Fruit fly (Drosophila melanogaster): Measurements from ENCODE around the gene sordd1.

sordd1 gene

DNA sequence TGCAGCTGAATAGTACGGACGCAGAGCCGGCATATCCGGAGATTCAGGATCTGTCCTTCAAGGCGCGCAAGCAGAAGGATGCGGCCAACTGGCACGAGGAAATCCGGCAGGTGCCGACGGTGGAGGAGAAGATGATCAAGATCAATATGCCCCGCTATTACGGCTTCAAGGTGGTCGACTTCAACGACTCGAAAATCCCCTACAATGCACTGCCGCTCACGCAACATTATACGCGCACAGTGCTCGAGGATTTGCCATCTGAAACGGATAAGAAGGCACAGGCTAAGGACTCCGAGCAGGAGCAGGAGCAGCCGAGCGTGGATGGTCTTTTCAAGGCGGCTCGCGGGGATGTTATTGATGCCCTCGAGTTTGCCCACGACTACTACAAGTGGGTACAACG, 9.6 kb downstream of the sordd1 start:
- 0 out of 2 replicates have a peak, but pooled peaks have one; percentile 0 for TF ChIP-seq bbx (GFP tag; IDR thresholded peaks at IDR 0.05; ENCODE audit: partially characterized antibody)
- TF ChIP-seq CG10274 (GFP tag; optimal IDR thresholded peaks at IDR 0.05): peak; percentile 93
- TF ChIP-seq CG34376 (GFP tag; optimal IDR thresholded peaks at IDR 0.05): no peak
- peak; percentile 15 for TF ChIP-seq Med (GFP tag)

DNA sequence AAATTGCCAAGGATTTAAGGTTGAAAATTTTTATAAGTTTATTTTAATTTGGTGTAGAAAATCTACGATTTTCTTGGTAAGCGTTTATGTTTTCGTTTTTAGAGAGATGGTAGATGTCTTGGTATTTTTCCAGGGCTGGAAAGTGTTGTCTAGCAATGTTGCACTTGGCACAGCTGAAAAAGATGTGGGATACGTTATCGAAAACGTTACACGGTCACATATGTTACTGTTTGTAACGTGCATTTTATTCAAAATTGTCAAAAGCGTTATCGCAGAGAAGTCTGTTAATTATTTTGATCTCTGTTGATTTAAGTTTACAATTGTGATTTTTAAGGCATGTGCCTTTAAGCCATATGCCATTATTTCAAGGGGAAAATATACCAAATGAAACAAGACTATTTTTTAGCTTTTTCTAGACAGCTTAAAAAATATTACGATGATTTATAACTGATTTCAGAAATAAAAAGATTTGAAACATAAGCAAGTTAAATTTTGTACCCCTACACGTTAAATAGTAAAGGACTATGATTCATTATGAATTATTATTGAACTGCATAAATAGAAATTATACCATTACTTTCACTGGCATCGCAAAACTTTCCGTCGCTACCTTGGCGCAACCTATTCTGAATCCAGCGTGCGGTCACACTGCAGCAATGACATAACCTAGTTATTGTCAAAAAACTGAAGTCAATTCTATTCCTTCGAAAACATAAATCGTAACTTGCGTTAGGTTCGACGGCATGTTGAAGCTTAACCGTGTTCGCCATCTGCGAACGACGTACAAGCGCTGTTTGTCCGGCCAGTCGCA, 10.2 kb downstream of the sordd1 start, which contains the start of the genes Paf-AHalpha and mRpS30:
Gene Paf-AHalpha, minus strand, starts transcription at position 155 of the 811 bp plus-strand sequence.
Gene mRpS30, plus strand, starts transcription at position 619 of the 811 bp plus-strand sequence.
- TF ChIP-seq HHEX (GFP tag; optimal IDR thresholded peaks at IDR 0.05) (no peak), sima (GFP tag; optimal IDR thresholded peaks at IDR 0.05) (no peak), zen (tag; optimal IDR thresholded peaks at IDR 0.05) (no peak), CG7372 (GFP tag; IDR thresholded peaks at IDR 0.05) (no peak), NK7.1 (GFP tag; optimal IDR thresholded peaks at IDR 0.05) (no peak), CG5245 (GFP tag; optimal IDR thresholded peaks at IDR 0.05) (no peak), Ets65A (GFP tag) (no peak), CG6272 (GFP tag; IDR thresholded peaks at IDR 0.05) (no peak), br (optimal IDR thresholded peaks at IDR 0.05) (no peak), MESR4 (GFP tag; optimal IDR thresholded peaks at IDR 0.05) (peak; percentile 70), ash1 (GFP tag; optimal IDR thresholded peaks at IDR 0.05) (no peak), CG33213 (GFP tag; optimal IDR thresholded peaks at IDR 0.05) (peak; percentile 30), nom (GFP tag; optimal IDR thresholded peaks at IDR 0.05) (no peak), CG2120 (GFP tag; optimal IDR thresholded peaks at IDR 0.05) (peak; percentile 35), Oli (tag; optimal IDR thresholded peaks at IDR 0.05) (no peak), sens (GFP tag) (peak; percentile 72), Lhr (GFP tag; optimal IDR thresholded peaks at IDR 0.05) (no peak), CG17359 (tag; optimal IDR thresholded peaks at IDR 0.05) (no peak), CG17829 (tag; optimal IDR thresholded peaks at IDR 0.05) (no peak), CG11085 (GFP tag; IDR thresholded peaks at IDR 0.05) (no peak), Fer3 (tag; optimal IDR thresholded peaks at IDR 0.05) (no peak), CG30431 (GFP tag; optimal IDR thresholded peaks at IDR 0.05) (no peak), Sox102F (GFP tag; optimal IDR thresholded peaks at IDR 0.05) (no peak), ssp (GFP tag; IDR thresholded peaks at IDR 0.05) (no peak), CG17568 (GFP tag; optimal IDR thresholded peaks at IDR 0.05) (no peak), Rfx (GFP tag; IDR thresholded peaks at IDR 0.05) (peak; percentile 40; the same call in 1 of the 2 replicates), CG7963 (GFP tag; IDR thresholded peaks at IDR 0.05; ENCODE audit: partially characterized antibody) (no peak), CG7928 (GFP tag; optimal IDR thresholded peaks at IDR 0.05) (peak; percentile 87), bcd (GFP tag; optimal IDR thresholded peaks at IDR 0.05) (no peak), unpg (GFP tag; optimal IDR thresholded peaks at IDR 0.05) (no peak), psq (GFP tag; optimal IDR thresholded peaks at IDR 0.05) (no peak), mam (GFP tag; optimal IDR thresholded peaks at IDR 0.05) (peak; percentile 37), mld (GFP tag; IDR thresholded peaks at IDR 0.05; ENCODE audit: partially characterized antibody) (no peak), CG9932 (GFP tag; IDR thresholded peaks at IDR 0.05) (peak; percentile 31; the same call in 1 of the 2 replicates), CG7271 (tag; optimal IDR thresholded peaks at IDR 0.05) (no peak), CG16863 (GFP tag; optimal IDR thresholded peaks at IDR 0.05) (no peak), CG12659 (GFP tag; optimal IDR thresholded peaks at IDR 0.05) (peak; percentile 23), ase (GFP tag; IDR thresholded peaks at IDR 0.05) (no peak), Dfd (GFP tag; optimal IDR thresholded peaks at IDR 0.05) (no peak), CG4328 (GFP tag; optimal IDR thresholded peaks at IDR 0.05) (no peak), ap (GFP tag; IDR thresholded peaks at IDR 0.05) (no peak), Atf-2 (GFP tag; optimal IDR thresholded peaks at IDR 0.05) (no peak), CG8944 (GFP tag; optimal IDR thresholded peaks at IDR 0.05) (no peak), fu2 (GFP tag; optimal IDR thresholded peaks at IDR 0.05) (no peak)
